Fruit fly (Drosophila melanogaster) Kc167 (cell line): Measurements from ENCODE around the gene ZAP3.

ENCODE experiments used
- Myc ChIP-seq: fragments of >200 bp; optimal IDR thresholded peaks from 2 replicates; lab custom pipeline; 2017; ENCODE audit warnings: missing external identifiers
- Sin3A ChIP-seq: fragments of >200 bp; optimal IDR thresholded peaks from 2 replicates; lab custom pipeline; 2018; ENCODE audit warnings: missing external identifiers
- h ChIP-seq: fragments of >200 bp; optimal IDR thresholded peaks from 3 replicates; lab custom pipeline; 2018; ENCODE audit warnings: missing external identifiers
- insv ChIP-seq: fragments of >200 bp; optimal IDR thresholded peaks from 3 replicates; lab custom pipeline; 2018; ENCODE audit warnings: missing external identifiers
- psq ChIP-seq: fragments of >200 bp; optimal IDR thresholded peaks from 2 replicates; lab custom pipeline; 2017; ENCODE audit warnings: missing external identifiers

- no peak for TF ChIP-seq h (lab: Kevin White, UChicago)
- no peak for TF ChIP-seq Myc (lab: Kevin White, UChicago)
- no peak for TF ChIP-seq Sin3A (lab: Kevin White, UChicago)
- TF ChIP-seq psq (lab: Kevin White, UChicago) = no peak
- no peak for TF ChIP-seq insv (lab: Kevin White, UChicago)
Measured at dm6 chrX:10039528-10039927, 42.8 kb downstream of the ZAP3 start.
